Worm (Caenorhabditis elegans) whole organism, late embryonic: ENCODE data around the gene col-9.
A peak's percentile ranks its signal among the peaks of the same experiment; 100 is the strongest.

ENCODE experiments used
- K09A11.1 ChIP-seq: sonication (generic microtip); optimal IDR thresholded peaks from 2 replicates; lab custom pipeline; 2017; ENCODE audit warnings: antibody characterized with exemption, mild to moderate bottlenecking, missing genetic modification characterization, missing compliant biosample characterization; ENCODE audit not compliant: insufficient read depth
- ceh-2 ChIP-seq: sonication (generic microtip); optimal IDR thresholded peaks from 2 replicates; lab custom pipeline; 2016; ENCODE audit warnings: missing genotype, missing genetic modification characterization, missing compliant biosample characterization
- hlh-30 ChIP-seq: sonication (generic microtip); optimal IDR thresholded peaks from 2 replicates; lab custom pipeline; 2017; ENCODE audit warnings: antibody characterized with exemption, missing genetic modification characterization, missing compliant biosample characterization; ENCODE audit not compliant: insufficient read depth
- lim-6 ChIP-seq: sonication (generic microtip); optimal IDR thresholded peaks from 2 replicates; lab custom pipeline; 2016; ENCODE audit warnings: missing genetic modification characterization, missing compliant biosample characterization
- madf-2 ChIP-seq: sonication (generic microtip); optimal IDR thresholded peaks from 2 replicates; lab custom pipeline; 2017; ENCODE audit warnings: missing genetic modification characterization, missing compliant biosample characterization
- pha-4 ChIP-seq: fragments of 150-350 bp; optimal IDR thresholded peaks from 2 replicates; lab custom pipeline; 2018; ENCODE audit warnings: missing biosample characterization, missing genetic modification reagents, missing genetic modification characterization
- unc-86 ChIP-seq: sonication (generic microtip); optimal IDR thresholded peaks from 2 replicates; lab custom pipeline; 2016; ENCODE audit warnings: missing genetic modification characterization, missing compliant biosample characterization
- ztf-16 ChIP-seq: sonication (generic microtip); optimal IDR thresholded peaks from 2 replicates; lab custom pipeline; 2017; ENCODE audit warnings: missing genetic modification characterization, missing compliant biosample characterization

ce11 chrX:13598021-13598499 lies 8.2 kb downstream of the col-9 start, which contains the start of gene bra-1:
- TF ChIP-seq ztf-16 (tag; lab: Kevin White, UChicago): no peak
- no peak for TF ChIP-seq madf-2 (tag; lab: Kevin White, UChicago)
- TF ChIP-seq pha-4: no peak
- TF ChIP-seq hlh-30 (tag; lab: Kevin White, UChicago): peak; percentile 94
- peak; percentile 26 for TF ChIP-seq unc-86 (tag; lab: Kevin White, UChicago)
- TF ChIP-seq K09A11.1: no peak
- TF ChIP-seq lim-6 (tag; lab: Kevin White, UChicago): peak; percentile 64
- TF ChIP-seq ceh-2 (tag; lab: Kevin White, UChicago): peak; percentile 17
